Worm (Caenorhabditis elegans) whole organism, L4/young adult: ENCODE results near the gene nhr-157.

Experiments used
- dao-5 ChIP-seq: sonication (generic microtip); optimal IDR thresholded peaks from 2 replicates; lab custom pipeline; 2016; ENCODE audit warnings: missing genotype, missing genetic modification characterization, moderate library complexity, missing compliant biosample characterization
- him-1 ChIP-seq: sonication (generic microtip); optimal IDR thresholded peaks from 2 replicates; lab custom pipeline; 2016; ENCODE audit warnings: missing genotype, missing genetic modification reagents, missing genetic modification characterization, missing compliant biosample characterization

DNA sequence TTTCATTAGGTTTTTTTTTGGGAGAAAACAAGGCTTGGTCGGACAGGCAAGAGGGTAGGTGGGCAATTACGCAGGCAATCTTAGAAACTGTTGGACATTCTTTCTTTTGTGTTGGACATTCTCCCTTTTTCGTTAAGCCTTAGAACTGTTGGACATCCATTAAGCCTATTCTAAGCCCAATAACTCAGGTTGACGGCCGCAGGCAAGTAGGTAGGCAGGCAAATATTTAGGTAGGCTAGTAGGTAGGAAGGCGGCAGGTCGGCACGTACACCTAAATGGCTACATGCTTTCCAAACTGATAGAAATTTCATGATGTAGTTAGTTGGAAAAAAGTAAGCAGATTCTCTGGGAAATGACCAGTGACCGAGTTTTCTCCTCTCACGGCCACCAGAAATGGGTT lies 36.7 kb downstream of the nhr-157 start:
- TF ChIP-seq him-1 (tag; lab: Kevin White, UChicago) (no peak), dao-5 (tag; lab: Kevin White, UChicago) (no peak)
